Worm (Caenorhabditis elegans): ENCODE measurements around the gene cyp-13A8.

cyp-13A8 gene

ce11 chrII:9774653-9775052 is 32.7 kb downstream of the cyp-13A8 start (continued):
- TF ChIP-seq Y79H2A.3 (GFP tag; conservative IDR thresholded peaks at IDR 0.05) (peak; percentile 78), tlf-1 (GFP tag; optimal IDR thresholded peaks at IDR 0.05) (no peak), madf-8 (GFP tag; conservative IDR thresholded peaks at IDR 0.05) (no peak), him-1 (tag; optimal IDR thresholded peaks at IDR 0.05) (peak; percentile 90), nhr-80 (tag; optimal IDR thresholded peaks at IDR 0.05) (peak; percentile 63), unc-62 (GFP tag; optimal IDR thresholded peaks at IDR 0.05) (no peak), fkh-3 (tag; optimal IDR thresholded peaks at IDR 0.05) (peak; percentile 0), ekl-4 (GFP tag; IDR thresholded peaks at IDR 0.05) (peak; percentile 56; the same call in 1 of the 2 replicates), cebp-2 (GFP tag; IDR thresholded peaks at IDR 0.05) (peak; percentile 74; the same call in 1 of the 2 replicates), ceh-40 (GFP tag; IDR thresholded peaks at IDR 0.05) (0 out of 2 replicates have a peak, but pooled peaks have one; percentile 60), madf-6 (GFP tag; IDR thresholded peaks at IDR 0.05) (peak; percentile 76), Y53G8AR.9 (GFP tag; conservative IDR thresholded peaks at IDR 0.05) (0 out of 2 replicates have a peak, but pooled peaks have one; percentile 36), somi-1 (GFP tag; optimal IDR thresholded peaks at IDR 0.05) (no peak), hmg-1.2 (GFP tag; IDR thresholded peaks at IDR 0.05) (peak; percentile 70), snpc-3.4 (tag; optimal IDR thresholded peaks at IDR 0.05) (peak; percentile 77), ceh-79 (tag; optimal IDR thresholded peaks at IDR 0.05) (no peak), ztf-28 (GFP tag; IDR thresholded peaks at IDR 0.05) (peak; percentile 76; the same call in 1 of the 2 replicates), F52B5.7 (tag; optimal IDR thresholded peaks at IDR 0.05) (peak; percentile 13), Y67H2A.10 (GFP tag; conservative IDR thresholded peaks at IDR 0.05) (no peak), D2030.7 (GFP tag; IDR thresholded peaks at IDR 0.05) (peak; percentile 68; the same call in 1 of the 2 replicates), B0019.2 (GFP tag; conservative IDR thresholded peaks at IDR 0.05) (no peak), chd-7 (tag; optimal IDR thresholded peaks at IDR 0.05) (peak; percentile 67), attf-5 (GFP tag; optimal IDR thresholded peaks at IDR 0.05) (peak; percentile 56), lin-54 (GFP tag; optimal IDR thresholded peaks at IDR 0.05) (no peak), cebp-1 (GFP tag; IDR thresholded peaks at IDR 0.05) (0 out of 2 replicates have a peak, but pooled peaks have one; percentile 33), cebp-1 (tag; optimal IDR thresholded peaks at IDR 0.05) (no peak), K12H6.12 (tag; optimal IDR thresholded peaks at IDR 0.05) (no peak), egl-18 (GFP tag; IDR thresholded peaks at IDR 0.05) (no peak), sea-2 (GFP tag; IDR thresholded peaks at IDR 0.05) (0 out of 2 replicates have a peak, but pooled peaks have one; percentile 54), F55B11.4 (tag; optimal IDR thresholded peaks at IDR 0.05; ENCODE audit: borderline replicate concordance, insufficient read depth) (no peak), bed-2 (GFP tag; IDR thresholded peaks at IDR 0.05) (no peak), C17E4.6 (GFP tag; IDR thresholded peaks at IDR 0.05) (0 out of 2 replicates have a peak, but pooled peaks have one; percentile 56), hmg-20 (GFP tag; IDR thresholded peaks at IDR 0.05) (no peak), nhr-90 (tag; optimal IDR thresholded peaks at IDR 0.05) (peak; percentile 72), hrde-1 (tag; optimal IDR thresholded peaks at IDR 0.05; ENCODE audit: borderline replicate concordance) (peak; percentile 61), ztf-3 (GFP tag; optimal IDR thresholded peaks at IDR 0.05) (no peak), T07F8.4 (tag; optimal IDR thresholded peaks at IDR 0.05) (peak; percentile 64), efl-1 (GFP tag; optimal IDR thresholded peaks at IDR 0.05) (no peak), mes-4 (tag; optimal IDR thresholded peaks at IDR 0.05) (peak; percentile 39), athp-1 (tag; optimal IDR thresholded peaks at IDR 0.05) (peak; percentile 28), lin-26 (GFP tag; IDR thresholded peaks at IDR 0.05) (no peak; the same call in 1 of the 2 replicates), dox-1 (GFP tag; IDR thresholded peaks at IDR 0.05) (no peak; the same call in 1 of the 2 replicates), F22D6.2 (tag; optimal IDR thresholded peaks at IDR 0.05) (no peak), tbx-9 (tag; optimal IDR thresholded peaks at IDR 0.05; ENCODE audit: borderline replicate concordance) (no peak), nhr-120 (GFP tag; IDR thresholded peaks at IDR 0.05) (no peak), madf-10 (tag; optimal IDR thresholded peaks at IDR 0.05) (peak; percentile 45), let-607 (tag; optimal IDR thresholded peaks at IDR 0.05) (peak; percentile 23 to 43), sptf-2 (GFP tag; optimal IDR thresholded peaks at IDR 0.05) (no peak), aptf-3 (GFP tag; IDR thresholded peaks at IDR 0.05) (0 out of 2 replicates have a peak, but pooled peaks have one; percentile 19)

All from whole organism, young adult.